Fruit fly (Drosophila melanogaster) whole organism, pupa: ENCODE measurements around the gene CG44090.

Experiments
- CG13204 ChIP-seq: fragments of 200-800 bp; sonication (Bioruptor generic); optimal IDR thresholded peaks from 2 replicates; lab custom pipeline; 2018; ENCODE audit warnings: missing biosample characterization, mild to moderate bottlenecking, missing genetic modification characterization, moderate library complexity
- CG17806 ChIP-seq: fragments of 200-800 bp; sonication (Bioruptor generic); optimal IDR thresholded peaks from 2 replicates; lab custom pipeline; 2018; ENCODE audit warnings: missing biosample characterization, mild to moderate bottlenecking, missing genetic modification characterization, moderate library complexity
- CG34367 ChIP-seq: fragments of 200-800 bp; sonication (Bioruptor generic); optimal IDR thresholded peaks from 2 replicates; lab custom pipeline; 2018; ENCODE audit warnings: missing biosample characterization, mild to moderate bottlenecking, missing genetic modification characterization
- CG8159 ChIP-seq: fragments of 200-800 bp; sonication (Bioruptor generic); optimal IDR thresholded peaks from 3 replicates; lab custom pipeline; 2018; ENCODE audit warnings: missing biosample characterization, mild to moderate bottlenecking, missing genetic modification characterization, moderate library complexity
- CG9948 ChIP-seq: fragments of 200-800 bp; sonication (Bioruptor generic); optimal IDR thresholded peaks from 2 replicates; lab custom pipeline; 2018; ENCODE audit warnings: missing biosample characterization, mild to moderate bottlenecking, missing genetic modification characterization, moderate library complexity
- D1 ChIP-seq: fragments of 200-800 bp; sonication (Bioruptor generic); optimal IDR thresholded peaks from 2 replicates; lab custom pipeline; 2018; ENCODE audit warnings: missing biosample characterization, mild to moderate bottlenecking, missing genetic modification characterization, moderate library complexity
- EcR ChIP-seq: fragments of 200-800 bp; sonication (Bioruptor generic); optimal IDR thresholded peaks from 3 replicates; lab custom pipeline; 2019; ENCODE audit warnings: missing biosample characterization, missing genetic modification characterization, mild to moderate bottlenecking, moderate library complexity, missing genetic modification reagents
- Snoo ChIP-seq: fragments of 200-800 bp; sonication (Bioruptor generic); optimal IDR thresholded peaks from 3 replicates; lab custom pipeline; 2017; ENCODE audit warnings: missing biosample characterization, mild to moderate bottlenecking, missing genetic modification characterization, inconsistent platforms
- fd96Ca ChIP-seq: fragments of 200-800 bp; sonication (Bioruptor generic); IDR thresholded peaks from 3 replicates; pipeline ENCODE4 v1.3.6; 2022; ENCODE audit warnings: missing biosample characterization, missing genetic modification characterization
- rn ChIP-seq: fragments of 200-800 bp; sonication (Bioruptor generic); IDR thresholded peaks from 2 replicates; pipeline ENCODE4 v1.3.6; 2022; ENCODE audit warnings: missing biosample characterization, missing genetic modification characterization

DNA sequence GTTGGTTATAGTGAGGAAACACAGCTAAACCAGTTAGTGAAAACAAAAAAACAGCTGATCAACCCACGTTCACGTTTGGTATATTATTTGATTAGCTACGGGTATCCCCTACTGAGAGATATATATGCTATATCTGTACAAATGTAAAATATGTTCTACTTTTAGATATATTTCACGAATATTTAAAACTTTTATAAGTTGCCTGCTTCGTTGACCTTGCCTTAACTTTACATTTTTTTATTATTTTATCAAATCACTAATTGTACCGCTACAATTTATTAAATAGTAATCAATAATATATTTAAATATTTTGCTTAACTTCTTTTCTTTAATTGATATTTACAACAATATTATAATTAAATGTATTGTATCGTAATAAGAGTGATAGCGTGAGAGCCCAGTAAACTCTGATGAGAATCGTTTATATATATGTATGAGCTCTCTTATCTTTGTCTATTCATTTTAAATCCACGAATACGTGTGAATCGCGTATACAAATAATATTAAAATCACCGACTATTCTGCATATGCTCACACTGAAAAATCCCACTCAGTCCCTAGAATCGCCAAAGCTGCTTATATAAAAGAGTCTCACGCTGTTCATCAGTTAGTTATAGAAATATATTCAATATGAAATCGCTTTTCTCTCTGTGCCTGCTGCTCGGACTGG lies 21.6 kb downstream of the CG44090 start, which contains the start of gene CG42821:
- TF ChIP-seq CG34367 (tag; lab: Kevin White, UChicago) (no peak), fd96Ca (no peak), Snoo (tag; lab: Kevin White, UChicago) (no peak), CG8159 (tag; lab: Kevin White, UChicago) (no peak), CG17806 (no peak), CG9948 (tag; lab: Kevin White, UChicago) (no peak), rn (GFP tag; lab: Robert Waterston, UW) (no peak), CG13204 (no peak), EcR (GFP tag; lab: Kevin White, UChicago) (no peak), D1 (tag; lab: Kevin White, UChicago) (no peak)
